Worm (Caenorhabditis elegans) whole organism, young adult: ENCODE data around the gene rsu-1.

Experiments
- B0336.3 ChIP-seq: fragments of 200-800 bp; sonication (Bioruptor generic); IDR thresholded peaks from 2 replicates; pipeline ENCODE4 v1.3.6; 2022; ENCODE audit warnings: missing genetic modification characterization, missing compliant biosample characterization
- C06A6.2 ChIP-seq: fragments of 200-800 bp; sonication (Bioruptor generic); conservative IDR thresholded peaks from 2 replicates; pipeline ENCODE4 v1.3.6; 2022; ENCODE audit warnings: missing genetic modification characterization, missing compliant biosample characterization
- C17E4.6 ChIP-seq: fragments of 200-800 bp; sonication (Bioruptor generic); IDR thresholded peaks from 2 replicates; pipeline ENCODE4 v1.3.6; 2022; ENCODE audit warnings: missing genetic modification reagents, missing genetic modification characterization, missing compliant biosample characterization
- F23B12.7 ChIP-seq: sonication (generic microtip); optimal IDR thresholded peaks from 2 replicates; lab custom pipeline; 2017; ENCODE audit warnings: missing genetic modification characterization, mild to moderate bottlenecking, missing compliant biosample characterization, antibody characterized with exemption, moderate library complexity; ENCODE audit not compliant: insufficient read depth
- F49E8.2 ChIP-seq: sonication (generic microtip); optimal IDR thresholded peaks from 3 replicates; lab custom pipeline; 2017; ENCODE audit warnings: missing genetic modification characterization, mild to moderate bottlenecking, missing compliant biosample characterization, antibody characterized with exemption, moderate library complexity; ENCODE audit not compliant: insufficient read depth
- F55B11.4 ChIP-seq: sonication (generic microtip); optimal IDR thresholded peaks from 2 replicates; lab custom pipeline; 2016; ENCODE audit warnings: missing compliant biosample characterization, missing genetic modification characterization, borderline replicate concordance; ENCODE audit not compliant: insufficient read depth
- Y53F4B.3 ChIP-seq: fragments of 200-800 bp; sonication (Bioruptor generic); IDR thresholded peaks from 2 replicates; pipeline ENCODE4 v1.3.6; 2022; ENCODE audit warnings: missing genetic modification reagents, missing genetic modification characterization, missing compliant biosample characterization
- Y95B8A.8 ChIP-seq: fragments of 200-800 bp; sonication (Bioruptor generic); IDR thresholded peaks from 2 replicates; pipeline ENCODE4 v1.3.6; 2022; ENCODE audit warnings: missing genetic modification reagents, missing genetic modification characterization, missing compliant biosample characterization
- ZK185.1 ChIP-seq: sonication (generic microtip); optimal IDR thresholded peaks from 2 replicates; lab custom pipeline; 2016; ENCODE audit warnings: mild to moderate bottlenecking, missing genetic modification characterization, missing compliant biosample characterization; ENCODE audit not compliant: poor library complexity, severe bottlenecking
- akir-1 ChIP-seq: fragments of 200-800 bp; sonication (Bioruptor generic); optimal IDR thresholded peaks from 2 replicates; lab custom pipeline; 2018; ENCODE audit warnings: mild to moderate bottlenecking, missing genetic modification characterization, moderate library complexity, missing compliant biosample characterization
- ama-1 ChIP-seq, 3 experiments: fragments of 150-350 bp in 1 of 3; sonication (generic microtip) in 2 of 3; optimal IDR thresholded peaks; 2 replicates each; lab custom pipeline; 2014 to 2018; ENCODE audit warnings: missing biosample characterization in 2 of 3, missing genetic modification characterization in 2 of 3, missing genetic modification reagents in 2 of 3
- atf-7 ChIP-seq: sonication (generic microtip); optimal IDR thresholded peaks from 2 replicates; lab custom pipeline; 2017; ENCODE audit warnings: mild to moderate bottlenecking, missing genetic modification characterization, missing compliant biosample characterization
- attf-5 ChIP-seq: fragments of 200-800 bp; sonication (Bioruptor generic); optimal IDR thresholded peaks from 2 replicates; lab custom pipeline; 2018; ENCODE audit warnings: mild to moderate bottlenecking, missing genetic modification characterization, missing compliant biosample characterization
- bed-1 ChIP-seq: fragments of 200-800 bp; sonication (Bioruptor generic); IDR thresholded peaks from 2 replicates; pipeline ENCODE4 v1.3.6; 2022; ENCODE audit warnings: missing genetic modification reagents, missing genetic modification characterization, missing compliant biosample characterization
- cebp-1 ChIP-seq, 2 experiments: fragments of 200-800 bp in 1 of 2; sonication (Bioruptor generic) in 1 of 2; sonication (generic microtip) in 1 of 2; IDR thresholded peaks in 1 of 2; optimal IDR thresholded peaks in 1 of 2; 2 replicates each; pipeline versions ENCODE4 v1.3.6 to Lab custom; 2017 to 2022; ENCODE audit warnings: missing compliant biosample characterization in 2 of 2, missing genetic modification characterization in 2 of 2, mild to moderate bottlenecking in 1 of 2, missing genetic modification reagents in 1 of 2, moderate library complexity in 1 of 2
- ceh-100 ChIP-seq: fragments of 200-800 bp; sonication (Bioruptor generic); IDR thresholded peaks from 2 replicates; pipeline ENCODE4 v1.3.6; 2022; ENCODE audit warnings: missing genetic modification reagents, missing genetic modification characterization, missing compliant biosample characterization
- ceh-40 ChIP-seq: fragments of 200-800 bp; sonication (Bioruptor generic); IDR thresholded peaks from 2 replicates; pipeline ENCODE4 v1.3.6; 2022; ENCODE audit warnings: missing genetic modification characterization, missing compliant biosample characterization
- ceh-58 ChIP-seq: fragments of 200-800 bp; sonication (Bioruptor generic); IDR thresholded peaks from 2 replicates; pipeline ENCODE4 v1.3.6; 2022; ENCODE audit warnings: missing genetic modification characterization, missing compliant biosample characterization
- dox-1 ChIP-seq: fragments of 200-800 bp; sonication (Bioruptor generic); IDR thresholded peaks from 2 replicates; pipeline ENCODE4 v1.3.6; 2022; ENCODE audit warnings: missing genetic modification reagents, missing genetic modification characterization, missing compliant biosample characterization
- dpff-1 ChIP-seq: sonication (generic microtip); optimal IDR thresholded peaks from 2 replicates; lab custom pipeline; 2017; ENCODE audit warnings: mild to moderate bottlenecking, missing genetic modification characterization, missing compliant biosample characterization
- dpl-1 ChIP-seq: fragments of 150-350 bp; optimal IDR thresholded peaks from 2 replicates; lab custom pipeline; 2014; ENCODE audit warnings: missing biosample characterization, missing genetic modification reagents, missing genetic modification characterization
- efl-1 ChIP-seq: fragments of 150-350 bp; optimal IDR thresholded peaks from 2 replicates; lab custom pipeline; 2014; ENCODE audit warnings: missing biosample characterization, missing genetic modification reagents, missing genetic modification characterization
- egl-18 ChIP-seq: fragments of 200-800 bp; sonication (Bioruptor generic); IDR thresholded peaks from 2 replicates; pipeline ENCODE4 v1.3.6; 2022; ENCODE audit warnings: missing genetic modification reagents, missing genetic modification characterization, missing compliant biosample characterization
- ekl-4 ChIP-seq: fragments of 200-800 bp; sonication (Bioruptor generic); IDR thresholded peaks from 2 replicates; pipeline ENCODE4 v1.3.6; 2022; ENCODE audit warnings: missing genetic modification reagents, missing genetic modification characterization, missing compliant biosample characterization
- fkh-3 ChIP-seq: sonication (generic microtip); optimal IDR thresholded peaks from 2 replicates; lab custom pipeline; 2016; ENCODE audit warnings: mild to moderate bottlenecking, missing genetic modification characterization, missing compliant biosample characterization
- gei-17 ChIP-seq: fragments of 200-800 bp; sonication (Bioruptor generic); optimal IDR thresholded peaks from 2 replicates; lab custom pipeline; 2018; ENCODE audit warnings: mild to moderate bottlenecking, missing genetic modification characterization, missing compliant biosample characterization
- him-1 ChIP-seq: sonication (generic microtip); optimal IDR thresholded peaks from 2 replicates; lab custom pipeline; 2016; ENCODE audit warnings: missing genotype, missing genetic modification reagents, missing genetic modification characterization, missing compliant biosample characterization
- hmg-1.2 ChIP-seq: fragments of 200-800 bp; sonication (Bioruptor generic); IDR thresholded peaks from 2 replicates; pipeline ENCODE4 v1.3.6; 2022; ENCODE audit warnings: missing genetic modification reagents, missing genetic modification characterization, missing compliant biosample characterization
- let-607 ChIP-seq, 2 experiments: fragments of 200-800 bp in 1 of 2; sonication (Bioruptor generic) in 1 of 2; sonication (generic microtip) in 1 of 2; optimal IDR thresholded peaks; 2 replicates each; lab custom pipeline; 2016 to 2018; ENCODE audit warnings: mild to moderate bottlenecking in 2 of 2, missing compliant biosample characterization in 2 of 2, missing genetic modification characterization in 2 of 2, moderate library complexity in 2 of 2, missing genotype in 1 of 2
- lir-1 ChIP-seq: fragments of 200-800 bp; sonication (Bioruptor generic); conservative IDR thresholded peaks from 2 replicates; pipeline ENCODE4 v1.3.6; 2022; ENCODE audit warnings: missing genetic modification reagents, missing genetic modification characterization, missing compliant biosample characterization
- madf-6 ChIP-seq: fragments of 200-800 bp; sonication (Bioruptor generic); IDR thresholded peaks from 2 replicates; pipeline ENCODE4 v1.3.6; 2022; ENCODE audit warnings: missing genetic modification reagents, missing genetic modification characterization, missing compliant biosample characterization
- mcd-1 ChIP-seq: fragments of 200-800 bp; sonication (Bioruptor generic); IDR thresholded peaks from 2 replicates; pipeline ENCODE4 v1.3.6; 2022; ENCODE audit warnings: missing genetic modification reagents, missing genetic modification characterization, missing compliant biosample characterization
- mel-28 ChIP-seq: sonication (generic microtip); optimal IDR thresholded peaks from 2 replicates; lab custom pipeline; 2016; ENCODE audit warnings: borderline replicate concordance, mild to moderate bottlenecking, missing genetic modification characterization, missing compliant biosample characterization
- nhr-120 ChIP-seq: fragments of 200-800 bp; sonication (Bioruptor generic); IDR thresholded peaks from 2 replicates; pipeline ENCODE4 v1.3.6; 2022; ENCODE audit warnings: missing genetic modification characterization, missing compliant biosample characterization
- nhr-27 ChIP-seq: fragments of 200-800 bp; sonication (Bioruptor generic); optimal IDR thresholded peaks from 2 replicates; lab custom pipeline; 2018; ENCODE audit warnings: mild to moderate bottlenecking, missing genetic modification characterization, moderate library complexity, missing compliant biosample characterization
- pbrm-1 ChIP-seq: fragments of 200-800 bp; sonication (Bioruptor generic); IDR thresholded peaks from 2 replicates; pipeline ENCODE4 v1.3.6; 2022; ENCODE audit warnings: missing genetic modification reagents, missing genetic modification characterization, missing compliant biosample characterization
- pha-4 ChIP-seq: fragments of 150-350 bp; sonication (generic microtip); optimal IDR thresholded peaks from 2 replicates; lab custom pipeline; 2014; ENCODE audit warnings: missing biosample characterization, missing genetic modification reagents, missing genetic modification characterization
- rec-8 ChIP-seq, 2 experiments: sonication (generic microtip); optimal IDR thresholded peaks; 2 replicates each; lab custom pipeline; 2016; ENCODE audit warnings: mild to moderate bottlenecking in 2 of 2, missing genetic modification characterization in 2 of 2, missing genetic modification reagents in 2 of 2, missing genotype in 2 of 2, missing biosample characterization in 1 of 2, missing compliant biosample characterization in 1 of 2, moderate library complexity in 1 of 2
- rpc-1 ChIP-seq, 2 experiments: fragments of 150-350 bp in 1 of 2; sonication (generic microtip) in 1 of 2; optimal IDR thresholded peaks; 2 replicates each; lab custom pipeline; 2014 to 2018; ENCODE audit warnings: missing biosample characterization in 1 of 2, missing genetic modification characterization in 1 of 2, missing genetic modification reagents in 1 of 2, missing genotype in 1 of 2
- snpc-3.4 ChIP-seq: sonication (generic microtip); optimal IDR thresholded peaks from 2 replicates; lab custom pipeline; 2017; ENCODE audit warnings: missing genetic modification characterization, mild to moderate bottlenecking, missing compliant biosample characterization, antibody characterized with exemption, moderate library complexity, missing genotype, missing genetic modification reagents
- tbp1 ChIP-seq: fragments of 200-800 bp; sonication (Bioruptor generic); optimal IDR thresholded peaks from 2 replicates; lab custom pipeline; 2018; ENCODE audit warnings: mild to moderate bottlenecking, missing genetic modification characterization, missing compliant biosample characterization
- tbx-9 ChIP-seq: sonication (generic microtip); optimal IDR thresholded peaks from 2 replicates; lab custom pipeline; 2016; ENCODE audit warnings: borderline replicate concordance, missing genetic modification characterization, inconsistent platforms, missing compliant biosample characterization
- tlf-1 ChIP-seq: fragments of 200-800 bp; sonication (Bioruptor generic); optimal IDR thresholded peaks from 2 replicates; lab custom pipeline; 2018; ENCODE audit warnings: mild to moderate bottlenecking, missing genetic modification characterization, missing compliant biosample characterization
- zfh-2 ChIP-seq: fragments of 200-800 bp; sonication (Bioruptor generic); conservative IDR thresholded peaks from 2 replicates; pipeline ENCODE4 v1.3.6; 2022; ENCODE audit warnings: missing genetic modification reagents, missing genetic modification characterization, missing compliant biosample characterization
- zim-3 ChIP-seq: sonication (generic microtip); optimal IDR thresholded peaks from 2 replicates; lab custom pipeline; 2017; ENCODE audit warnings: mild to moderate bottlenecking, missing genetic modification characterization, moderate library complexity, missing compliant biosample characterization
- ztf-26 ChIP-seq: sonication (generic microtip); optimal IDR thresholded peaks from 2 replicates; lab custom pipeline; 2017; ENCODE audit warnings: missing genetic modification characterization, missing compliant biosample characterization

The rsu-1 gene

ce11 chrIII:3456226-3456625 is 15.6 kb upstream of the rsu-1 start (continued):
- TF ChIP-seq mel-28 (tag; lab: Kevin White, UChicago): peak; percentile 41
- TF ChIP-seq ztf-26 (tag; lab: Kevin White, UChicago): peak; percentile 98
- TF ChIP-seq ceh-100: peak; percentile 91
- no peak for TF ChIP-seq tbx-9 (tag; lab: Kevin White, UChicago)
- peak; percentile 99 for TF ChIP-seq hmg-1.2
- peak; percentile 98 for TF ChIP-seq tlf-1
- peak; percentile 94 for TF ChIP-seq dox-1
- peak; percentile 10 for TF ChIP-seq zim-3 (tag; lab: Kevin White, UChicago)
- no peak for TF ChIP-seq nhr-27 (tag; lab: Kevin White, UChicago)
- TF ChIP-seq efl-1 (GFP tag; lab: Kevin White, UChicago): peak; percentile 82
- 0 out of 2 replicates have a peak, but pooled peaks have one; percentile 19 for TF ChIP-seq nhr-120 (GFP tag; lab: Robert Waterston, UW)
- peak; percentile 84 for TF ChIP-seq C17E4.6 (GFP tag; lab: Robert Waterston, UW)
- TF ChIP-seq cebp-1 (GFP tag; IDR thresholded peaks at IDR 0.05; lab: Robert Waterston, UW): peak; percentile 81
- peak; percentile 93 for TF ChIP-seq cebp-1 (tag; optimal IDR thresholded peaks at IDR 0.05; lab: Kevin White, UChicago)
- TF ChIP-seq gei-17 (GFP tag; lab: Kevin White, UChicago): peak; percentile 78
- peak; percentile 97 for TF ChIP-seq pbrm-1 (GFP tag; lab: Robert Waterston, UW)
- TF ChIP-seq fkh-3 (tag; lab: Kevin White, UChicago): no peak
- TF ChIP-seq ceh-40 (GFP tag; lab: Robert Waterston, UW): no peak
- peak; percentile 75 for TF ChIP-seq snpc-3.4
- peak; percentile 82 for TF ChIP-seq atf-7 (tag; lab: Kevin White, UChicago)
- TF ChIP-seq F23B12.7 (tag; lab: Kevin White, UChicago): peak; percentile 92
- TF ChIP-seq mcd-1 (GFP tag; lab: Robert Waterston, UW): peak; percentile 100
- TF ChIP-seq lir-1: peak; percentile 98
- peak; percentile 96 for TF ChIP-seq ekl-4 (GFP tag; lab: Robert Waterston, UW)
- peak; percentile 87 for TF ChIP-seq madf-6
- TF ChIP-seq C06A6.2: peak; percentile 94
- TF ChIP-seq bed-1: no peak
- TF ChIP-seq tbp1 (GFP tag; lab: Kevin White, UChicago): peak; percentile 77
- peak; percentile 91 for TF ChIP-seq egl-18 (GFP tag; lab: Robert Waterston, UW)
- TF ChIP-seq rec-8 (tag; optimal IDR thresholded peaks at IDR 0.05; lab: Kevin White, UChicago): no peak
- TF ChIP-seq ZK185.1 (tag; lab: Kevin White, UChicago): peak; percentile 95
- no peak for TF ChIP-seq dpff-1 (tag; lab: Kevin White, UChicago)
- peak; percentile 96 for TF ChIP-seq pha-4
- TF ChIP-seq Y53F4B.3: no peak
- peak; percentile 83 for TF ChIP-seq F49E8.2 (tag; lab: Kevin White, UChicago)
- peak; percentile 91 to 95 for TF ChIP-seq let-607 (tag; optimal IDR thresholded peaks at IDR 0.05; lab: Kevin White, UChicago)
- TF ChIP-seq ceh-58 (GFP tag; lab: Robert Waterston, UW): no peak
- TF ChIP-seq attf-5 (GFP tag; lab: Kevin White, UChicago): peak; percentile 97
- TF ChIP-seq Y95B8A.8 (GFP tag; lab: Robert Waterston, UW): peak; percentile 84
- no peak for TF ChIP-seq F55B11.4 (tag; lab: Kevin White, UChicago)
- no peak for TF ChIP-seq zfh-2 (GFP tag; lab: Robert Waterston, UW)
- TF ChIP-seq ama-1 (optimal IDR thresholded peaks at IDR 0.05; lab: Kevin White, UChicago): peak; percentile 45
- TF ChIP-seq ama-1 (GFP tag; optimal IDR thresholded peaks at IDR 0.05; lab: Kevin White, UChicago): no peak
- peak; percentile 12 for TF ChIP-seq rpc-1 (optimal IDR thresholded peaks at IDR 0.05; lab: Kevin White, UChicago)
- TF ChIP-seq rpc-1 (tag; optimal IDR thresholded peaks at IDR 0.05; lab: Kevin White, UChicago): no peak
- peak; percentile 90 for TF ChIP-seq him-1
- TF ChIP-seq B0336.3: peak; percentile 96
- peak; percentile 72 for TF ChIP-seq dpl-1 (GFP tag; lab: Kevin White, UChicago)
- TF ChIP-seq akir-1 (GFP tag; lab: Kevin White, UChicago): no peak
